Worm (Caenorhabditis elegans) whole organism, midembryonic: ENCODE results near the gene C08F11.1.

Source experiments
- T22C8.4 ChIP-seq: fragments of 200-800 bp; sonication (Bioruptor generic); IDR thresholded peaks from 2 replicates; pipeline ENCODE4 v1.3.6; 2022; ENCODE audit warnings: missing genetic modification characterization, missing compliant biosample characterization
- flt-1 ChIP-seq: fragments of 200-800 bp; sonication (Bioruptor generic); IDR thresholded peaks from 2 replicates; pipeline ENCODE4 v1.3.6; 2022; ENCODE audit warnings: missing genetic modification characterization, missing compliant biosample characterization
- med-1 ChIP-seq: sonication (generic microtip); optimal IDR thresholded peaks from 2 replicates; lab custom pipeline; 2017; ENCODE audit warnings: missing genetic modification characterization, mild to moderate bottlenecking, missing compliant biosample characterization, antibody characterized with exemption, missing genetic modification reagents; ENCODE audit not compliant: insufficient read depth
- ztf-29 ChIP-seq: fragments of 200-800 bp; sonication (Bioruptor generic); IDR thresholded peaks from 2 replicates; pipeline ENCODE4 v1.3.6; 2022; ENCODE audit warnings: missing genetic modification reagents, missing genetic modification characterization, missing compliant biosample characterization

DNA sequence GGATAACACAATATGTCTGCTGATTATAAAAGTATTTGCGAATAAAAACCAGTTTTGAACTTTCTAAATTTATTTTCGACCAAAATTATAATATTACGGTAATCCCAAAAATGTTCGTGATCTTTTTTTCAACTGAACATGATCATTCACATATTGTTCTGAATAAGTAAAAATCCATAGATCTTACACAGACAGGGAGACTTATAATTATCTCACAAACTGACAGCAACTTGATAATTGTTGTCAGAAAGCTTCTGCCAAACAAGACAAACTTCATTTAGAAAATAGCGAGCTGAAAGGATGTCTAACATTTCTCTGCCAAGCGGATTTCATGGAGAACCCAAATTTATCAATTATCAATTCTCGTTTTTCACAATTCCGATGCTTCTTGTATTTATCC is 2.8 kb downstream of the C08F11.1 start, which contains the start of gene sru-21:
- TF ChIP-seq ztf-29 = no peak
- TF ChIP-seq T22C8.4 (GFP tag; lab: Robert Waterston, UW) = no peak
- TF ChIP-seq flt-1 (GFP tag; lab: Robert Waterston, UW) = no peak
- TF ChIP-seq med-1 (GFP tag; lab: Kevin White, UChicago) = no peak
